Worm (Caenorhabditis elegans) whole organism, early embryonic: ENCODE measurements around the gene W03C9.1.
A peak's percentile ranks its signal among the peaks of the same experiment; 100 is the strongest.

ENCODE experiments used
- F13C5.2 ChIP-seq: sonication (generic microtip); optimal IDR thresholded peaks from 2 replicates; lab custom pipeline; 2017; ENCODE audit warnings: mild to moderate bottlenecking, missing genetic modification characterization, inconsistent platforms, missing compliant biosample characterization
- ama-1 ChIP-seq: fragments of 150-350 bp; optimal IDR thresholded peaks from 2 replicates; lab custom pipeline; 2014
- ceh-13 ChIP-seq: fragments of 200-800 bp; sonication (Bioruptor generic); optimal IDR thresholded peaks from 2 replicates; lab custom pipeline; 2018; ENCODE audit warnings: mild to moderate bottlenecking, missing genetic modification characterization, missing compliant biosample characterization
- ceh-36 ChIP-seq: sonication (generic microtip); optimal IDR thresholded peaks from 2 replicates; lab custom pipeline; 2016; ENCODE audit warnings: missing genetic modification characterization, inconsistent platforms, missing compliant biosample characterization
- hmbx-1 ChIP-seq: sonication (generic microtip); optimal IDR thresholded peaks from 2 replicates; lab custom pipeline; 2016; ENCODE audit warnings: mild to moderate bottlenecking, missing genetic modification characterization, missing compliant biosample characterization
- hnd-1 ChIP-seq: sonication (generic microtip); optimal IDR thresholded peaks from 2 replicates; lab custom pipeline; 2016; ENCODE audit warnings: missing genetic modification characterization, missing compliant biosample characterization
- scrt-1 ChIP-seq: fragments of 200-800 bp; sonication (Bioruptor generic); IDR thresholded peaks from 2 replicates; pipeline ENCODE4 v1.3.6; 2022; ENCODE audit warnings: missing genetic modification characterization, missing compliant biosample characterization
- tbx-11 ChIP-seq: fragments of 200-800 bp; sonication (Bioruptor generic); IDR thresholded peaks from 2 replicates; pipeline ENCODE4 v1.3.6; 2022; ENCODE audit warnings: missing genetic modification characterization, missing compliant biosample characterization

- TF ChIP-seq ama-1 (lab: Kevin White, UChicago) = no peak
- TF ChIP-seq tbx-11 (GFP tag; lab: Robert Waterston, UW) = no peak
- TF ChIP-seq ceh-13 (GFP tag; lab: Kevin White, UChicago) = no peak
- TF ChIP-seq hmbx-1 (tag; lab: Kevin White, UChicago) = no peak
- TF ChIP-seq F13C5.2 (tag; lab: Kevin White, UChicago) = no peak
- no peak for TF ChIP-seq hnd-1 (tag; lab: Kevin White, UChicago)
- peak; percentile 61 for TF ChIP-seq ceh-36
- TF ChIP-seq scrt-1 (GFP tag; lab: Robert Waterston, UW) = no peak
Measured at ce11 chrII:11923620-11924298, 38.2 kb downstream of the W03C9.1 start.
